Worm (Caenorhabditis elegans): ENCODE data around the gene ZK353.3.
"Not testable (repeated sequence)": the region's sequence is repeated elsewhere in the genome, so short reads cannot be mapped to it uniquely, and the experiment has no call there.

Gene ZK353.3

ce11 chrIII:8395685-8396084 lies at the start of gene ZK353.3:
ZK353.3 (plus strand) TSS chrIII:8395985.
- TF ChIP-seq lin-15B (tag; optimal IDR thresholded peaks at IDR 0.05) (no peak), nhr-77 (tag; optimal IDR thresholded peaks at IDR 0.05) (no peak), ztf-4 (tag; optimal IDR thresholded peaks at IDR 0.05) (no peak), nhr-11 (tag; optimal IDR thresholded peaks at IDR 0.05) (no peak), ceh-9 (tag; optimal IDR thresholded peaks at IDR 0.05) (no peak), ceh-28 (tag; optimal IDR thresholded peaks at IDR 0.05) (no peak), mml-1 (tag; optimal IDR thresholded peaks at IDR 0.05) (no peak), mdl-1 (tag; optimal IDR thresholded peaks at IDR 0.05) (no peak), daf-12 (tag; optimal IDR thresholded peaks at IDR 0.05) (no peak), snpc-4 (tag; optimal IDR thresholded peaks at IDR 0.05) (no peak), R02D3.7 (tag; optimal IDR thresholded peaks at IDR 0.05) (no peak), pqm-1 (tag; optimal IDR thresholded peaks at IDR 0.05) (no peak), hmg-11 (tag; optimal IDR thresholded peaks at IDR 0.05) (no peak), unc-39 (tag; optimal IDR thresholded peaks at IDR 0.05) (no peak), nhr-237 (tag; optimal IDR thresholded peaks at IDR 0.05) (no peak)

ce11 chrIII:8347822-8348221 lies 48.0 kb upstream of the ZK353.3 start, which contains the start of gene clc-29:
clc-29 (minus strand) TSS chrIII:8347922.
- not testable (repeated sequence) for TF ChIP-seq jun-1, mml-1, ztf-11 (tag; optimal IDR thresholded peaks at IDR 0.05)

DNA sequence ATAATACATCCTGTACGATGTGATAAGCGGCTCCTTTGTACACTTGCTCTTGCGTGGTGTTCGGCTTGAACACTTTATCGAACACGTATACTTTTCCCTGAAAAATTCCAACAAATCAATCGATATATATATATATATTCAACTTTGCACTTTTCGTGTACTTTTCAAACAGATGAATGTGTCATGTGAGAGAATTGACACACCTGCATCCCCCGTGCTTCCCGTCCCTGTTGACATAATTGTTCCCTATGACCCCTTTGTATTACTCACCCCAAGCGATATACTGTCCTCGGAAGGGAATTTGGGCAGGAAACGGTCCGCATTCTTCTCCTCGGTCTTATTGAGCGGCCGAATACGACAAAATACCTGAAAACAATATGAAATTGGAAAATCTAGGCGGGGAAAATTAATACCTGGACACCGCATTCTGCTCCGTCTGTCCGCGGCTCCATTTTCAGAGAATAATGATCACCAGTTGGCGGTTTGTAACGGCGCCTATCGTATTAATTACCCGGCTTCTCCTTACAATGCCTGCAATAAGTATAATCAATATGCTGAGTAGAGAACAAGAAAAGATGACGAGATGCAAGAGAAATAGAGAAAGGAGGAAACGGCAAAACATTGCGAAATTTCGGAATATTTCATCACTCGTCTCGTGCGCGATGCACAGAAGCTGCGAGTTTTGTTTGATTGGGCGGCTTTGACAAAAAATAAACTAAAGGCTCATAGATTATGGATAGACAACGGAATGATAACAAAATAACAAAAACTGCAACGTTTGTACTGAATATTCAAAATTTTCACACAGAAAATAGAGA lies 40.9 kb upstream of the ZK353.3 start, which contains the start of gene unc-116:
Gene unc-116, minus strand, starts transcription at position 531 of the 818 bp plus-strand sequence.
- TF ChIP-seq nhr-11 (tag; optimal IDR thresholded peaks at IDR 0.05) (no peak), ZK546.5 (tag; optimal IDR thresholded peaks at IDR 0.05) (no peak), hmg-11 (tag; optimal IDR thresholded peaks at IDR 0.05) (no peak), pha-4 (tag; optimal IDR thresholded peaks at IDR 0.05) (peak; percentile 87), elt-1 (tag; optimal IDR thresholded peaks at IDR 0.05) (no peak), ama-1 (optimal IDR thresholded peaks at IDR 0.05) (peak; percentile 15), mml-1 (tag; optimal IDR thresholded peaks at IDR 0.05) (no peak), eor-1 (tag; optimal IDR thresholded peaks at IDR 0.05) (no peak), nhr-237 (tag; optimal IDR thresholded peaks at IDR 0.05) (no peak), unc-39 (tag; optimal IDR thresholded peaks at IDR 0.05) (no peak), fkh-10 (GFP tag; optimal IDR thresholded peaks at IDR 0.05) (no peak), nhr-12 (tag; optimal IDR thresholded peaks at IDR 0.05) (no peak), nhr-43 (tag; optimal IDR thresholded peaks at IDR 0.05; ENCODE audit: poor library complexity, severe bottlenecking) (no peak), nhr-28 (tag; optimal IDR thresholded peaks at IDR 0.05) (no peak), nhr-77 (tag; optimal IDR thresholded peaks at IDR 0.05) (no peak), ceh-16 (tag; optimal IDR thresholded peaks at IDR 0.05) (no peak), ztf-11 (tag; optimal IDR thresholded peaks at IDR 0.05) (no peak), ceh-82 (tag; optimal IDR thresholded peaks at IDR 0.05) (no peak), mdl-1 (tag; optimal IDR thresholded peaks at IDR 0.05) (peak; percentile 36), nfya-1 (tag; optimal IDR thresholded peaks at IDR 0.05; ENCODE audit: insufficient read depth) (peak; percentile 88), tbx-2 (tag; optimal IDR thresholded peaks at IDR 0.05) (no peak), pqm-1 (tag; optimal IDR thresholded peaks at IDR 0.05) (peak; percentile 18), R02D3.7 (tag; optimal IDR thresholded peaks at IDR 0.05) (no peak), nhr-23 (tag; optimal IDR thresholded peaks at IDR 0.05) (peak; percentile 62), fkh-2 (tag; optimal IDR thresholded peaks at IDR 0.05) (no peak), daf-12 (tag; optimal IDR thresholded peaks at IDR 0.05) (no peak), ztf-4 (tag; optimal IDR thresholded peaks at IDR 0.05) (no peak), egl-5 (tag; optimal IDR thresholded peaks at IDR 0.05) (no peak), nhr-25 (tag; optimal IDR thresholded peaks at IDR 0.05) (peak; percentile 14), unc-62 (GFP tag; optimal IDR thresholded peaks at IDR 0.05) (no peak), elt-2 (tag; optimal IDR thresholded peaks at IDR 0.05) (peak; percentile 8), lsy-12 (tag; optimal IDR thresholded peaks at IDR 0.05) (no peak), zag-1 (tag; optimal IDR thresholded peaks at IDR 0.05) (no peak), aly-2 (tag; optimal IDR thresholded peaks at IDR 0.05) (no peak), skn-1 (tag; optimal IDR thresholded peaks at IDR 0.05) (no peak), ceh-28 (tag; optimal IDR thresholded peaks at IDR 0.05) (peak; percentile 52), sea-2 (GFP tag; optimal IDR thresholded peaks at IDR 0.05) (no peak), lin-15B (tag; optimal IDR thresholded peaks at IDR 0.05) (peak; percentile 36), snpc-4 (tag; optimal IDR thresholded peaks at IDR 0.05) (peak; percentile 4), lin-39 (tag; optimal IDR thresholded peaks at IDR 0.05) (peak; percentile 39), elt-3 (tag; optimal IDR thresholded peaks at IDR 0.05) (no peak), ceh-9 (tag; optimal IDR thresholded peaks at IDR 0.05) (no peak), fos-1 (tag; optimal IDR thresholded peaks at IDR 0.05) (no peak), jun-1 (tag; optimal IDR thresholded peaks at IDR 0.05) (no peak), nhr-76 (tag; optimal IDR thresholded peaks at IDR 0.05) (no peak), egl-27 (tag; optimal IDR thresholded peaks at IDR 0.05) (no peak)

Measured in whole organism, L3 larva.